Worm (Caenorhabditis elegans) whole organism, L4 larva: ENCODE data around the gene F54C8.1.

Experiments used
- ama-1 ChIP-seq: fragments of 150-350 bp; optimal IDR thresholded peaks from 2 replicates; lab custom pipeline; 2014; ENCODE audit warnings: inconsistent platforms, mixed read lengths
- dpl-1 ChIP-seq: fragments of 150-350 bp; optimal IDR thresholded peaks from 2 replicates; lab custom pipeline; 2014; ENCODE audit warnings: missing biosample characterization, missing genetic modification reagents, missing genetic modification characterization
- fos-1 ChIP-seq: fragments of 150-350 bp; optimal IDR thresholded peaks from 2 replicates; lab custom pipeline; 2014; ENCODE audit warnings: missing biosample characterization, missing genetic modification characterization
- mxl-2 ChIP-seq: fragments of 200-800 bp; sonication (Bioruptor generic); conservative IDR thresholded peaks from 2 replicates; pipeline ENCODE4 v1.3.6; 2022; ENCODE audit warnings: missing genetic modification reagents, missing genetic modification characterization, missing compliant biosample characterization

- no peak for TF ChIP-seq ama-1 (lab: Kevin White, UChicago)
- TF ChIP-seq fos-1 (tag; lab: Kevin White, UChicago), result no peak
- peak; percentile 70 for TF ChIP-seq dpl-1 (GFP tag; lab: Kevin White, UChicago)
- no peak for TF ChIP-seq mxl-2 (GFP tag; lab: Robert Waterston, UW)
Measured at ce11 chrIII:9467095-9467494, 27.6 kb downstream of the F54C8.1 start, which contains the start of gene baf-1.
